Worm (Caenorhabditis elegans) whole organism, late embryonic: Measurements from ENCODE around the gene spon-1.

Source experiments
- C08G9.2 ChIP-seq: sonication (generic microtip); optimal IDR thresholded peaks from 2 replicates; lab custom pipeline; 2016; ENCODE audit warnings: mild to moderate bottlenecking, missing genetic modification characterization, moderate library complexity, missing compliant biosample characterization
- C38D4.7 ChIP-seq: fragments of 200-800 bp; sonication (Bioruptor generic); optimal IDR thresholded peaks from 2 replicates; lab custom pipeline; 2018; ENCODE audit warnings: mild to moderate bottlenecking, missing genetic modification characterization, moderate library complexity, missing compliant biosample characterization
- F13H6.1 ChIP-seq: sonication (generic microtip); optimal IDR thresholded peaks from 2 replicates; lab custom pipeline; 2016; ENCODE audit warnings: missing genetic modification characterization, missing compliant biosample characterization
- K02D7.2 ChIP-seq: sonication (generic microtip); optimal IDR thresholded peaks from 2 replicates; lab custom pipeline; 2017; ENCODE audit warnings: mild to moderate bottlenecking, missing genetic modification characterization, missing compliant biosample characterization
- K09A11.1 ChIP-seq: sonication (generic microtip); optimal IDR thresholded peaks from 2 replicates; lab custom pipeline; 2017; ENCODE audit warnings: antibody characterized with exemption, mild to moderate bottlenecking, missing genetic modification characterization, missing compliant biosample characterization; ENCODE audit not compliant: insufficient read depth
- T23F11.4 ChIP-seq: fragments of 200-800 bp; sonication (Bioruptor generic); optimal IDR thresholded peaks from 2 replicates; lab custom pipeline; 2018; ENCODE audit warnings: mild to moderate bottlenecking, missing genetic modification characterization, missing compliant biosample characterization
- Y22D7AL.16 ChIP-seq: sonication (generic microtip); optimal IDR thresholded peaks from 2 replicates; lab custom pipeline; 2016; ENCODE audit warnings: missing genetic modification characterization, missing compliant biosample characterization
- ama-1 ChIP-seq: fragments of 150-350 bp; optimal IDR thresholded peaks from 2 replicates; lab custom pipeline; 2014
- ceh-14 ChIP-seq: sonication (generic microtip); optimal IDR thresholded peaks from 2 replicates; lab custom pipeline; 2016; ENCODE audit warnings: missing genotype, missing genetic modification characterization, missing compliant biosample characterization
- ceh-18 ChIP-seq: sonication (generic microtip); optimal IDR thresholded peaks from 2 replicates; lab custom pipeline; 2016; ENCODE audit warnings: missing genetic modification characterization, missing compliant biosample characterization
- ceh-19 ChIP-seq: fragments of 200-800 bp; sonication (Bioruptor generic); optimal IDR thresholded peaks from 2 replicates; lab custom pipeline; 2018; ENCODE audit warnings: mild to moderate bottlenecking, missing genetic modification characterization, missing compliant biosample characterization
- ceh-2 ChIP-seq: sonication (generic microtip); optimal IDR thresholded peaks from 2 replicates; lab custom pipeline; 2016; ENCODE audit warnings: missing genotype, missing genetic modification characterization, missing compliant biosample characterization
- ceh-24 ChIP-seq: sonication (generic microtip); optimal IDR thresholded peaks from 2 replicates; lab custom pipeline; 2016; ENCODE audit warnings: mild to moderate bottlenecking, missing genetic modification characterization, missing compliant biosample characterization
- ceh-30 ChIP-seq: fragments of 150-350 bp; optimal IDR thresholded peaks from 2 replicates; lab custom pipeline; 2014; ENCODE audit warnings: missing biosample characterization, missing genetic modification characterization
- ceh-34 ChIP-seq: sonication (generic microtip); optimal IDR thresholded peaks from 2 replicates; lab custom pipeline; 2016; ENCODE audit warnings: mild to moderate bottlenecking, missing genetic modification characterization, missing compliant biosample characterization
- ceh-9 ChIP-seq: sonication (generic microtip); optimal IDR thresholded peaks from 2 replicates; lab custom pipeline; 2016; ENCODE audit warnings: mild to moderate bottlenecking, missing genetic modification characterization, inconsistent platforms, missing compliant biosample characterization
- che-1 ChIP-seq: sonication (generic microtip); optimal IDR thresholded peaks from 2 replicates; lab custom pipeline; 2016; ENCODE audit warnings: mild to moderate bottlenecking, missing genetic modification characterization, missing compliant biosample characterization
- dmd-4 ChIP-seq: sonication (generic microtip); optimal IDR thresholded peaks from 2 replicates; lab custom pipeline; 2016; ENCODE audit warnings: borderline replicate concordance, missing genetic modification characterization, missing compliant biosample characterization
- dve-1 ChIP-seq: sonication (generic microtip); optimal IDR thresholded peaks from 2 replicates; lab custom pipeline; 2017; ENCODE audit warnings: antibody characterized with exemption, mild to moderate bottlenecking, missing genetic modification characterization, missing compliant biosample characterization
- elt-4 ChIP-seq: sonication (generic microtip); optimal IDR thresholded peaks from 2 replicates; lab custom pipeline; 2016; ENCODE audit warnings: missing genetic modification characterization, missing compliant biosample characterization
- ets-4 ChIP-seq: sonication (generic microtip); optimal IDR thresholded peaks from 2 replicates; lab custom pipeline; 2016; ENCODE audit warnings: missing genetic modification characterization, missing compliant biosample characterization
- eyg-1 ChIP-seq: sonication (generic microtip); optimal IDR thresholded peaks from 2 replicates; lab custom pipeline; 2016; ENCODE audit warnings: missing genotype, missing genetic modification characterization, missing compliant biosample characterization
- fax-1 ChIP-seq: sonication (generic microtip); optimal IDR thresholded peaks from 2 replicates; lab custom pipeline; 2016; ENCODE audit warnings: missing genotype, missing genetic modification characterization, missing compliant biosample characterization
- fkh-6 ChIP-seq: sonication (generic microtip); optimal IDR thresholded peaks from 2 replicates; lab custom pipeline; 2016; ENCODE audit warnings: missing genetic modification characterization, missing compliant biosample characterization
- gmeb-2 ChIP-seq: sonication (generic microtip); optimal IDR thresholded peaks from 2 replicates; lab custom pipeline; 2016; ENCODE audit warnings: missing genetic modification characterization, inconsistent platforms, missing compliant biosample characterization
- hlh-13 ChIP-seq: fragments of 200-800 bp; sonication (Bioruptor generic); optimal IDR thresholded peaks from 2 replicates; lab custom pipeline; 2018; ENCODE audit warnings: mild to moderate bottlenecking, missing genetic modification characterization, missing compliant biosample characterization
- hlh-15 ChIP-seq: sonication (generic microtip); optimal IDR thresholded peaks from 2 replicates; lab custom pipeline; 2016; ENCODE audit warnings: missing genetic modification characterization, missing compliant biosample characterization
- hlh-30 ChIP-seq: sonication (generic microtip); optimal IDR thresholded peaks from 2 replicates; lab custom pipeline; 2017; ENCODE audit warnings: antibody characterized with exemption, missing genetic modification characterization, missing compliant biosample characterization; ENCODE audit not compliant: insufficient read depth
- hlh-6 ChIP-seq: sonication (generic microtip); optimal IDR thresholded peaks from 2 replicates; lab custom pipeline; 2016; ENCODE audit warnings: missing genotype, missing genetic modification characterization, missing compliant biosample characterization
- hlh-8 ChIP-seq: sonication (generic microtip); optimal IDR thresholded peaks from 2 replicates; lab custom pipeline; 2016; ENCODE audit warnings: missing genotype, missing genetic modification characterization, missing compliant biosample characterization
- lim-6 ChIP-seq: sonication (generic microtip); optimal IDR thresholded peaks from 2 replicates; lab custom pipeline; 2016; ENCODE audit warnings: missing genetic modification characterization, missing compliant biosample characterization
- nhr-11 ChIP-seq: fragments of 150-350 bp; optimal IDR thresholded peaks from 2 replicates; lab custom pipeline; 2014; ENCODE audit warnings: missing biosample characterization, missing genetic modification characterization
- nhr-232 ChIP-seq: sonication (generic microtip); optimal IDR thresholded peaks from 2 replicates; lab custom pipeline; 2016; ENCODE audit warnings: missing genetic modification characterization, missing compliant biosample characterization
- npax-4 ChIP-seq: sonication (generic microtip); optimal IDR thresholded peaks from 2 replicates; lab custom pipeline; 2016; ENCODE audit warnings: missing genetic modification characterization, missing compliant biosample characterization
- odd-2 ChIP-seq: sonication (generic microtip); optimal IDR thresholded peaks from 2 replicates; lab custom pipeline; 2017; ENCODE audit warnings: antibody characterized with exemption, mild to moderate bottlenecking, missing genetic modification characterization, missing compliant biosample characterization
- pag-3 ChIP-seq: sonication (generic microtip); optimal IDR thresholded peaks from 2 replicates; lab custom pipeline; 2016; ENCODE audit warnings: missing compliant biosample characterization, missing genetic modification characterization, borderline replicate concordance
- pat-9 ChIP-seq: fragments of 200-800 bp; sonication (Bioruptor generic); optimal IDR thresholded peaks from 2 replicates; lab custom pipeline; 2018; ENCODE audit warnings: mild to moderate bottlenecking, missing genetic modification characterization, moderate library complexity, missing compliant biosample characterization
- pax-1 ChIP-seq: fragments of 150-350 bp; optimal IDR thresholded peaks from 2 replicates; lab custom pipeline; 2014; ENCODE audit warnings: missing biosample characterization, missing genetic modification characterization
- pha-2 ChIP-seq: sonication (generic microtip); optimal IDR thresholded peaks from 2 replicates; lab custom pipeline; 2017; ENCODE audit warnings: mild to moderate bottlenecking, missing genetic modification characterization, missing compliant biosample characterization
- pqm-1 ChIP-seq: sonication (generic microtip); optimal IDR thresholded peaks from 2 replicates; lab custom pipeline; 2016; ENCODE audit warnings: missing genetic modification characterization, missing compliant biosample characterization
- pros-1 ChIP-seq: fragments of 150-350 bp; optimal IDR thresholded peaks from 2 replicates; lab custom pipeline; 2014; ENCODE audit warnings: missing biosample characterization, missing genetic modification reagents, missing genetic modification characterization
- ref-2 ChIP-seq: sonication (generic microtip); optimal IDR thresholded peaks from 2 replicates; lab custom pipeline; 2016; ENCODE audit warnings: missing genetic modification characterization, missing compliant biosample characterization
- sdc-2 ChIP-seq: sonication (generic microtip); optimal IDR thresholded peaks from 2 replicates; lab custom pipeline; 2016; ENCODE audit warnings: missing genotype, missing genetic modification characterization, missing compliant biosample characterization
- sox-4 ChIP-seq: sonication (generic microtip); optimal IDR thresholded peaks from 2 replicates; lab custom pipeline; 2017; ENCODE audit warnings: mild to moderate bottlenecking, missing genetic modification characterization, inconsistent platforms, missing compliant biosample characterization
- syd-9 ChIP-seq: sonication (generic microtip); optimal IDR thresholded peaks from 2 replicates; lab custom pipeline; 2016; ENCODE audit warnings: mild to moderate bottlenecking, missing genetic modification characterization, moderate library complexity, missing compliant biosample characterization
- unc-3 ChIP-seq, 2 experiments: fragments of 200-800 bp in 1 of 2; sonication (Bioruptor generic) in 1 of 2; sonication (generic microtip) in 1 of 2; conservative IDR thresholded peaks in 1 of 2; optimal IDR thresholded peaks in 1 of 2; 2 replicates each; pipeline versions ENCODE4 v1.3.6 to Lab custom; 2016 to 2022; ENCODE audit warnings: missing compliant biosample characterization in 2 of 2, missing genetic modification characterization in 2 of 2, missing genetic modification reagents in 1 of 2
- unc-42 ChIP-seq: sonication (generic microtip); optimal IDR thresholded peaks from 2 replicates; lab custom pipeline; 2016; ENCODE audit warnings: missing genotype, missing genetic modification characterization, missing compliant biosample characterization
- unc-55 ChIP-seq: sonication (generic microtip); optimal IDR thresholded peaks from 2 replicates; lab custom pipeline; 2017; ENCODE audit warnings: missing biosample characterization, missing genetic modification reagents, missing genetic modification characterization
- unc-86 ChIP-seq: sonication (generic microtip); optimal IDR thresholded peaks from 2 replicates; lab custom pipeline; 2016; ENCODE audit warnings: missing genetic modification characterization, missing compliant biosample characterization
- zip-5 ChIP-seq: sonication (generic microtip); optimal IDR thresholded peaks from 2 replicates; lab custom pipeline; 2016; ENCODE audit warnings: missing genetic modification characterization, missing compliant biosample characterization
- ztf-16 ChIP-seq: sonication (generic microtip); optimal IDR thresholded peaks from 2 replicates; lab custom pipeline; 2017; ENCODE audit warnings: missing genetic modification characterization, missing compliant biosample characterization

Gene spon-1

ce11 chrII:7072590-7073536 is 43.5 kb upstream of the spon-1 start:
- peak; percentile 51 for TF ChIP-seq syd-9 (tag; lab: Kevin White, UChicago)
- TF ChIP-seq ceh-18 (tag; lab: Kevin White, UChicago): peak; percentile 51
- TF ChIP-seq pag-3: no peak
- TF ChIP-seq hlh-6 (tag; lab: Kevin White, UChicago): no peak
- no peak for TF ChIP-seq nhr-232
- peak; percentile 17 for TF ChIP-seq hlh-15
- TF ChIP-seq gmeb-2 (tag; lab: Kevin White, UChicago): no peak
- TF ChIP-seq ceh-30: no peak
- no peak for TF ChIP-seq unc-3 (GFP tag; conservative IDR thresholded peaks at IDR 0.05; lab: Robert Waterston, UW)
- no peak for TF ChIP-seq unc-3 (tag; optimal IDR thresholded peaks at IDR 0.05; lab: Kevin White, UChicago)
- no peak for TF ChIP-seq hlh-30
- TF ChIP-seq dve-1 (tag; lab: Kevin White, UChicago): no peak
- no peak for TF ChIP-seq ama-1 (lab: Kevin White, UChicago)
- peak; percentile 59 for TF ChIP-seq hlh-8
- TF ChIP-seq ceh-34 (tag; lab: Kevin White, UChicago): no peak
- TF ChIP-seq npax-4: no peak
- TF ChIP-seq ets-4 (tag; lab: Kevin White, UChicago): peak; percentile 84
- TF ChIP-seq ceh-14: peak; percentile 65
- no peak for TF ChIP-seq pax-1
- TF ChIP-seq ref-2 (tag; lab: Kevin White, UChicago): peak; percentile 68
- no peak for TF ChIP-seq pros-1 (tag; lab: Kevin White, UChicago)
- TF ChIP-seq elt-4: no peak
- TF ChIP-seq C38D4.7 (GFP tag; lab: Kevin White, UChicago): no peak
- TF ChIP-seq K09A11.1: no peak
- peak; percentile 89 for TF ChIP-seq zip-5 (tag; lab: Kevin White, UChicago)
- no peak for TF ChIP-seq pha-2
- peak; percentile 5 for TF ChIP-seq unc-86
- no peak for TF ChIP-seq che-1 (tag; lab: Kevin White, UChicago)
- peak; percentile 93 for TF ChIP-seq unc-42 (tag; lab: Kevin White, UChicago)
- TF ChIP-seq C08G9.2 (tag; lab: Kevin White, UChicago): peak; percentile 87
- no peak for TF ChIP-seq ceh-9 (tag; lab: Kevin White, UChicago)
- no peak for TF ChIP-seq sox-4 (tag; lab: Kevin White, UChicago)
- peak; percentile 83 for TF ChIP-seq fax-1
- no peak for TF ChIP-seq T23F11.4
- no peak for TF ChIP-seq dmd-4 (tag; lab: Kevin White, UChicago)
- peak; percentile 61 for TF ChIP-seq F13H6.1
- peak; percentile 7 for TF ChIP-seq fkh-6 (tag; lab: Kevin White, UChicago)
- TF ChIP-seq eyg-1 (tag; lab: Kevin White, UChicago): no peak
- TF ChIP-seq unc-55 (GFP tag; lab: Kevin White, UChicago): no peak
- peak; percentile 84 for TF ChIP-seq ceh-2 (tag; lab: Kevin White, UChicago)
- TF ChIP-seq pqm-1 (tag; lab: Kevin White, UChicago): no peak
- no peak for TF ChIP-seq ceh-24 (tag; lab: Kevin White, UChicago)
- no peak for TF ChIP-seq K02D7.2 (tag; lab: Kevin White, UChicago)
- TF ChIP-seq sdc-2 (tag; lab: Kevin White, UChicago): no peak
- no peak for TF ChIP-seq Y22D7AL.16 (tag; lab: Kevin White, UChicago)
- TF ChIP-seq hlh-13 (GFP tag; lab: Kevin White, UChicago): no peak
- TF ChIP-seq pat-9 (tag; lab: Kevin White, UChicago): no peak
- TF ChIP-seq odd-2 (tag; lab: Kevin White, UChicago): no peak
- no peak for TF ChIP-seq lim-6 (tag; lab: Kevin White, UChicago)
- TF ChIP-seq ztf-16 (tag; lab: Kevin White, UChicago): peak; percentile 59
- TF ChIP-seq nhr-11 (tag; lab: Kevin White, UChicago): no peak
- TF ChIP-seq ceh-19 (GFP tag; lab: Kevin White, UChicago): no peak
